Fruit fly (Drosophila melanogaster): ENCODE measurements around the gene Rbsn-5.

Gene Rbsn-5

dm6 chr2L:8204996-8205567 lies 45.5 kb downstream of the Rbsn-5 start, which contains the start of gene SLC5A11 (continued):
- TF ChIP-seq CG7357 (GFP tag; IDR thresholded peaks at IDR 0.05) (peak; percentile 91), Scr (GFP tag; IDR thresholded peaks at IDR 0.05; ENCODE audit: partially characterized antibody) (no peak), NC2α (GFP tag; optimal IDR thresholded peaks at IDR 0.05) (peak; percentile 22), CG9437 (GFP tag; optimal IDR thresholded peaks at IDR 0.05) (peak; percentile 93), psq (GFP tag; optimal IDR thresholded peaks at IDR 0.05) (peak; percentile 96), CG31224 (GFP tag; IDR thresholded peaks at IDR 0.05) (peak; percentile 93), tin (GFP tag; optimal IDR thresholded peaks at IDR 0.05) (peak; percentile 99), lmd (GFP tag; IDR thresholded peaks at IDR 0.05) (peak; percentile 98), fru (optimal IDR thresholded peaks at IDR 0.05) (no peak), CG7556 (GFP tag; optimal IDR thresholded peaks at IDR 0.05) (peak; percentile 99), CG13123 (GFP tag; optimal IDR thresholded peaks at IDR 0.05) (peak; percentile 87), CG12659 (GFP tag; optimal IDR thresholded peaks at IDR 0.05) (peak; percentile 96), CG1647 (GFP tag; optimal IDR thresholded peaks at IDR 0.05) (peak; percentile 99), NC2β (GFP tag; optimal IDR thresholded peaks at IDR 0.05) (peak; percentile 54), kay (GFP tag; optimal IDR thresholded peaks at IDR 0.05) (peak; percentile 82), Meics (GFP tag; optimal IDR thresholded peaks at IDR 0.05) (peak; percentile 98), CG32772 (GFP tag; IDR thresholded peaks at IDR 0.05) (peak; percentile 95), CG18262 (tag; optimal IDR thresholded peaks at IDR 0.05) (peak; percentile 96), her (GFP tag; optimal IDR thresholded peaks at IDR 0.05) (peak; percentile 87), gt (GFP tag; IDR thresholded peaks at IDR 0.05) (peak; percentile 83; the same call in 1 of the 2 replicates), Gsc (GFP tag; IDR thresholded peaks at IDR 0.05) (no peak), Sin3A (optimal IDR thresholded peaks at IDR 0.05) (no peak), CG5953 (GFP tag; IDR thresholded peaks at IDR 0.05) (peak; percentile 93), Dfd (GFP tag; optimal IDR thresholded peaks at IDR 0.05) (no peak), CG1832 (GFP tag; optimal IDR thresholded peaks at IDR 0.05) (no peak), otp (GFP tag; IDR thresholded peaks at IDR 0.05) (peak; percentile 97), CG4404 (GFP tag; IDR thresholded peaks at IDR 0.05) (peak; percentile 85), bbx (GFP tag; IDR thresholded peaks at IDR 0.05; ENCODE audit: partially characterized antibody) (no peak; the same call in 1 of the 2 replicates), vnd (GFP tag; IDR thresholded peaks at IDR 0.05; ENCODE audit: partially characterized antibody) (no peak), ci (GFP tag; IDR thresholded peaks at IDR 0.05) (peak; percentile 95), tll (GFP tag; optimal IDR thresholded peaks at IDR 0.05) (peak in 1 of 2 experiments; percentile 80), CG34224 (GFP tag; IDR thresholded peaks at IDR 0.05; ENCODE audit: partially characterized antibody) (no peak), scrt (GFP tag; optimal IDR thresholded peaks at IDR 0.05) (peak; percentile 96), prd (optimal IDR thresholded peaks at IDR 0.05) (no peak), prd (GFP tag; IDR thresholded peaks at IDR 0.05) (peak; percentile 97), tgo (GFP tag; IDR thresholded peaks at IDR 0.05) (peak; percentile 98), Eip74EF (GFP tag; optimal IDR thresholded peaks at IDR 0.05) (peak in 1 of 2 experiments; percentile 100), CG10209 (GFP tag; optimal IDR thresholded peaks at IDR 0.05) (peak; percentile 94), CG15479 (GFP tag; optimal IDR thresholded peaks at IDR 0.05) (peak; percentile 59), unc-4 (GFP tag; IDR thresholded peaks at IDR 0.05; ENCODE audit: partially characterized antibody) (no peak), pnt (GFP tag; optimal IDR thresholded peaks at IDR 0.05) (peak; percentile 78), kni (GFP tag; optimal IDR thresholded peaks at IDR 0.05) (peak; percentile 83), Bteb2 (GFP tag; optimal IDR thresholded peaks at IDR 0.05) (peak; percentile 41), fd102C (GFP tag; optimal IDR thresholded peaks at IDR 0.05) (no peak), Ets65A (GFP tag) (peak; percentile 100), ttk (GFP tag; IDR thresholded peaks at IDR 0.05) (peak; percentile 97), CG6765 (GFP tag; optimal IDR thresholded peaks at IDR 0.05) (peak; percentile 95), Side (GFP tag; optimal IDR thresholded peaks at IDR 0.05) (peak; percentile 58), Dbx (GFP tag; IDR thresholded peaks at IDR 0.05) (peak; percentile 93), Sry-β (GFP tag; optimal IDR thresholded peaks at IDR 0.05) (peak; percentile 44), CG4282 (GFP tag; optimal IDR thresholded peaks at IDR 0.05) (peak; percentile 81)

Measured in whole organism, embryonic.